Worm (Caenorhabditis elegans) whole organism, L2 larva: ENCODE data around the gene srx-20.

Experiments used
- ceh-82 ChIP-seq: fragments of 150-350 bp; optimal IDR thresholded peaks from 2 replicates; lab custom pipeline; 2014; ENCODE audit warnings: missing biosample characterization, missing genetic modification characterization
- fos-1 ChIP-seq: fragments of 150-350 bp; optimal IDR thresholded peaks from 2 replicates; lab custom pipeline; 2014; ENCODE audit warnings: missing biosample characterization, missing genetic modification characterization
- lin-39 ChIP-seq: fragments of 150-350 bp; optimal IDR thresholded peaks from 2 replicates; lab custom pipeline; 2014; ENCODE audit warnings: missing biosample characterization, missing genetic modification reagents, missing genetic modification characterization
- nhr-237 ChIP-seq: fragments of 150-350 bp; optimal IDR thresholded peaks from 2 replicates; lab custom pipeline; 2014; ENCODE audit warnings: missing biosample characterization, missing genetic modification characterization
- unc-62 ChIP-seq: fragments of 150-350 bp; optimal IDR thresholded peaks from 2 replicates; lab custom pipeline; 2014; ENCODE audit warnings: missing biosample characterization, missing genetic modification reagents, missing genetic modification characterization
- ztf-11 ChIP-seq: sonication (generic microtip); optimal IDR thresholded peaks from 2 replicates; lab custom pipeline; 2017; ENCODE audit warnings: missing biosample characterization, missing genetic modification characterization

DNA sequence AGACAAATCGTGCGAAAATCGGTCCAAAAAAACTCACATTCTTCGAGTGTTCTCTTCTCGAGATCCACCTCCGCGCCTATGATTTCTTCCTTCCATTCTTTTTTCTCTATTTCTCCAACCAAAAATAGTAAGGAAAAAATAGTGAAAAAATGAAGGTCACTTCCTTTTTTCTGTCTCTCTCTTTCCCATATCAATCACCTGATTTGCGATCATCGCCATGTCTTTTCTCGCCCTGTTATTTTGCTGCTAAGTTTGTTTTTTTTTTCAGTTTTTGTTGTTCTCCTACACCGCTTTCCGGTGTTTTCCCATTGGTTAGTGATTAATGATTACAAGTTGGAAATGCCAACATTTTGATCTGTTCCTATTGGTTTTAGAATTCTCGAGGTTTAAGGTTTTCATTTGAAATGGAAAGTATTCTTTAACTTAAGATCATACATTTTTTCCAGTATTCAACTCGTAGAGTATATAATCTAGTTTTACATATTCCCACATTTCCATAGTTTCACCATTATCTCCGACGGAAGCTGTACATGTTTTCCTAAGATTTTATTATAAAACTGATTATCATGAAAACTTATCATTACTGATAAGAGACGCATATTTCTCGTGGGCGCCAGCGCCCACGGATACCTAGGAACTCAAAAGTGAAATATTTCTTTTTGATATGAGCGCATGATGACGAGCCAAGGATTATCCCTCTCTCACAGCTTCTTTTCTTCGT lies 26.2 kb upstream of the srx-20 start:
- TF ChIP-seq fos-1 (tag; lab: Kevin White, UChicago) (peak; percentile 13), ceh-82 (tag; lab: Kevin White, UChicago) (no peak), ztf-11 (no peak), nhr-237 (no peak), unc-62 (GFP tag; lab: Kevin White, UChicago) (no peak), lin-39 (tag; lab: Kevin White, UChicago) (no peak)
